Worm (Caenorhabditis elegans): Measurements from ENCODE around the gene clec-58.

clec-58 gene

ce11 chrII:10490329-10490728, 14.4 kb upstream of the clec-58 start, which contains the start of gene clec-61:
clec-61 (minus strand) TSS chrII:10490537.
- TF ChIP-seq hmg-1.2 (GFP tag; IDR thresholded peaks at IDR 0.05), result no peak

DNA sequence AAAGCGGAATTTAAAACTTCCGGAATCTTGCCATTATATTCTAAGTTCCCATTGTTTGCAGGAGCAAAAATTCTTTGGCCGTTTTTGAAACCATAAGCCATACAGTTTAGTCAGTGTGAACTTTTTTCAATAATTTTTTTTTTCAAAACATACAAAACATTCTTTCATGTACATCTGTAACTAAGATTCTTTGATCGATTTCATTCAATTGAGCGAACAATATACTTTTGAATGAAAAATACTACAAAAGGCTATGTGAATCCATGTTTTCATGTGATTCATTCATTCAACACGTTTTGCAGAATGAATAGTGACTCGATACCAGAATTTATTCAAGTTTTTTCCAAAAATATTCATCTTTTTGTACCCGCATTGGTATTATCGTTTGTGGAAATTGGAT, 10.8 kb upstream of the clec-58 start, which contains the start of gene ZK666.15:
ZK666.15 (plus strand) TSS at position 301 of the 400 bp plus-strand sequence.
- TF ChIP-seq mxl-1 (tag; optimal IDR thresholded peaks at IDR 0.05) (no peak), hmg-1.2 (GFP tag; IDR thresholded peaks at IDR 0.05) (no peak), gei-17 (GFP tag; optimal IDR thresholded peaks at IDR 0.05) (no peak), rcor-1 (GFP tag; IDR thresholded peaks at IDR 0.05) (no peak), somi-1 (GFP tag; optimal IDR thresholded peaks at IDR 0.05) (no peak), hmg-20 (GFP tag; IDR thresholded peaks at IDR 0.05) (no peak), lin-40 (tag; optimal IDR thresholded peaks at IDR 0.05) (no peak), egl-44 (GFP tag; IDR thresholded peaks at IDR 0.05) (no peak), hlh-12 (tag; optimal IDR thresholded peaks at IDR 0.05) (no peak), mes-4 (tag; optimal IDR thresholded peaks at IDR 0.05) (no peak), K12H6.12 (tag; optimal IDR thresholded peaks at IDR 0.05) (no peak), zfh-2 (GFP tag; conservative IDR thresholded peaks at IDR 0.05) (no peak), tbp1 (GFP tag; optimal IDR thresholded peaks at IDR 0.05) (no peak), sea-2 (GFP tag; IDR thresholded peaks at IDR 0.05) (no peak), snpc-4 (GFP tag; optimal IDR thresholded peaks at IDR 0.05) (no peak), snpc-4 (tag; optimal IDR thresholded peaks at IDR 0.05) (no peak), lin-35 (GFP tag; optimal IDR thresholded peaks at IDR 0.05) (no peak)

- peak; percentile 18 for TF ChIP-seq nhr-80 (tag; optimal IDR thresholded peaks at IDR 0.05)
- TF ChIP-seq F33H1.4 (GFP tag; IDR thresholded peaks at IDR 0.05), result no peak
Observed at ce11 chrII:10485640-10486039, 9.7 kb upstream of the clec-58 start.

ce11 chrII:10483860-10484259, 7.9 kb upstream of the clec-58 start:
- TF ChIP-seq ztf-22 (GFP tag; optimal IDR thresholded peaks at IDR 0.05) (no peak), cebp-1 (GFP tag; IDR thresholded peaks at IDR 0.05) (no peak), cebp-1 (tag; optimal IDR thresholded peaks at IDR 0.05) (no peak), akir-1 (GFP tag; optimal IDR thresholded peaks at IDR 0.05) (no peak), F22D6.2 (tag; optimal IDR thresholded peaks at IDR 0.05) (no peak), ets-4 (GFP tag; optimal IDR thresholded peaks at IDR 0.05) (no peak), madf-8 (GFP tag; conservative IDR thresholded peaks at IDR 0.05) (no peak), ztf-18 (tag; optimal IDR thresholded peaks at IDR 0.05) (no peak), ceh-79 (tag; optimal IDR thresholded peaks at IDR 0.05) (no peak), F57A8.1 (GFP tag; optimal IDR thresholded peaks at IDR 0.05) (no peak), snpc-1.1 (tag; optimal IDR thresholded peaks at IDR 0.05; ENCODE audit: insufficient read depth) (no peak), hmg-20 (GFP tag; IDR thresholded peaks at IDR 0.05) (no peak), hlh-12 (tag; optimal IDR thresholded peaks at IDR 0.05) (no peak), D2030.7 (GFP tag; IDR thresholded peaks at IDR 0.05) (no peak), ccch-3 (GFP tag; optimal IDR thresholded peaks at IDR 0.05) (no peak)

DNA sequence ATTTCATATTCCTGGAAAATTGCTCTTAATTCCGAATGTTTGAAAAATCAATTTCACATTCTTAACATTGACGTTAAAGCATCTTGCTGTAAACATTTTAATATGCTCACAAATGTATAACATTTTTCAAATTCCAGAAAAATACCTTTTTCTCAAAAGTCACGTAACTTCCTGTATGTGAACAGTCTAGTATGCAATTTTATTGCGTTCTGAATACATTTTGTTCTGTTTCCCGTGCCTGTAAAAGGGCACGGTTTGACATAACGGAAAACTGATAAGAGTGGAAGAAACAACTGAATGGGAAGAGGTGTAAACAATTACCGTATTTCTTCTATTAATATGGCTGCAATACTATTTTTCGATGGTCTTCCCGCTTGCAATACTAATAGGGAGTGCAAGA, 7.0 kb upstream of the clec-58 start:
- TF ChIP-seq cebp-1 (GFP tag; IDR thresholded peaks at IDR 0.05) (no peak), cebp-1 (tag; optimal IDR thresholded peaks at IDR 0.05) (no peak), nhr-80 (tag; optimal IDR thresholded peaks at IDR 0.05) (peak; percentile 10), lag-1 (GFP tag; IDR thresholded peaks at IDR 0.05) (no peak)
